Fruit fly (Drosophila melanogaster) whole organism, embryonic: Measurements from ENCODE around the gene aru.

Experiments used
- CG12391 ChIP-seq: fragments of 200-800 bp; sonication (Bioruptor generic); optimal IDR thresholded peaks from 3 replicates; lab custom pipeline; 2018; ENCODE audit warnings: missing biosample characterization, mild to moderate bottlenecking, missing genetic modification characterization, moderate library complexity
- CG12769 ChIP-seq: fragments of 200-800 bp; sonication (Bioruptor generic); optimal IDR thresholded peaks from 2 replicates; lab custom pipeline; 2019; ENCODE audit warnings: missing biosample characterization, mild to moderate bottlenecking, missing genetic modification characterization, moderate library complexity
- CG13424 ChIP-seq: fragments of 200-800 bp; sonication (Bioruptor generic); optimal IDR thresholded peaks from 2 replicates; lab custom pipeline; 2019; ENCODE audit warnings: missing biosample characterization, mild to moderate bottlenecking, missing genetic modification characterization, moderate library complexity
- CG13624 ChIP-seq: fragments of 200-800 bp; sonication (Bioruptor generic); optimal IDR thresholded peaks from 2 replicates; lab custom pipeline; 2016; ENCODE audit warnings: missing biosample characterization, missing genetic modification characterization
- CG13894 ChIP-seq: fragments of 200-800 bp; sonication (Bioruptor generic); optimal IDR thresholded peaks from 3 replicates; lab custom pipeline; 2018; ENCODE audit warnings: missing biosample characterization, mild to moderate bottlenecking, missing genetic modification characterization, moderate library complexity
- CG14710 ChIP-seq: fragments of 200-800 bp; sonication (Bioruptor generic); optimal IDR thresholded peaks from 3 replicates; lab custom pipeline; 2019; ENCODE audit warnings: missing biosample characterization, mild to moderate bottlenecking, missing genetic modification characterization, moderate library complexity
- CG18599 ChIP-seq: fragments of 200-800 bp; sonication (Bioruptor generic); optimal IDR thresholded peaks from 3 replicates; lab custom pipeline; 2017; ENCODE audit warnings: missing biosample characterization, missing genetic modification characterization, mild to moderate bottlenecking, moderate library complexity, missing genetic modification reagents
- CG32772 ChIP-seq: fragments of 200-800 bp; sonication (Bioruptor generic); IDR thresholded peaks from 2 replicates; pipeline ENCODE4 v1.3.6; 2022; ENCODE audit warnings: missing biosample characterization, missing genetic modification characterization
- CG3281 ChIP-seq: fragments of 200-800 bp; sonication (Bioruptor generic); optimal IDR thresholded peaks from 3 replicates; lab custom pipeline; 2017; ENCODE audit warnings: missing biosample characterization, mild to moderate bottlenecking, missing genetic modification characterization
- CG3407 ChIP-seq: fragments of 200-800 bp; sonication (Bioruptor generic); optimal IDR thresholded peaks from 2 replicates; lab custom pipeline; 2018; ENCODE audit warnings: missing biosample characterization, mild to moderate bottlenecking, missing genetic modification characterization
- CG42726 ChIP-seq: fragments of 200-800 bp; sonication (Bioruptor generic); IDR thresholded peaks from 2 replicates; pipeline ENCODE4 v1.3.6; 2022; ENCODE audit warnings: missing biosample characterization, missing genetic modification characterization; ENCODE audit not compliant: partially characterized antibody
- CG4360 ChIP-seq: fragments of 200-800 bp; sonication (Bioruptor generic); IDR thresholded peaks from 2 replicates; pipeline ENCODE4 v1.3.6; 2022; ENCODE audit warnings: missing biosample characterization, missing genetic modification characterization
- CG4424 ChIP-seq: fragments of 200-800 bp; sonication (Bioruptor generic); optimal IDR thresholded peaks from 3 replicates; lab custom pipeline; 2016; ENCODE audit warnings: missing biosample characterization, missing genetic modification characterization
- CG5245 ChIP-seq: fragments of 200-800 bp; sonication (Bioruptor generic); optimal IDR thresholded peaks from 3 replicates; lab custom pipeline; 2016; ENCODE audit warnings: missing biosample characterization, missing genetic modification characterization
- CG8359 ChIP-seq: fragments of 200-800 bp; sonication (Bioruptor generic); optimal IDR thresholded peaks from 2 replicates; lab custom pipeline; 2017; ENCODE audit warnings: missing biosample characterization, mild to moderate bottlenecking, missing genetic modification characterization, borderline replicate concordance
- CG9437 ChIP-seq: fragments of 200-800 bp; sonication (Bioruptor generic); optimal IDR thresholded peaks from 2 replicates; lab custom pipeline; 2018; ENCODE audit warnings: missing biosample characterization, mild to moderate bottlenecking, missing genetic modification characterization
- CG9609 ChIP-seq: fragments of 200-800 bp; sonication (Bioruptor generic); optimal IDR thresholded peaks from 3 replicates; lab custom pipeline; 2016; ENCODE audit warnings: missing biosample characterization, missing genetic modification characterization
- Chrac-16 ChIP-seq: fragments of 200-800 bp; sonication (Bioruptor generic); optimal IDR thresholded peaks from 3 replicates; lab custom pipeline; 2016; ENCODE audit warnings: missing biosample characterization, missing genetic modification characterization
- D ChIP-seq, 2 experiments: fragments of 200-800 bp in 1 of 2; fragments of >200 bp in 1 of 2; sonication (Bioruptor generic) in 1 of 2; optimal IDR thresholded peaks; 2 replicates in 1 of 2; 3 replicates in 1 of 2; lab custom pipeline; 2017; ENCODE audit warnings: mild to moderate bottlenecking in 1 of 2, missing biosample characterization in 1 of 2, missing genetic modification characterization in 1 of 2, missing genetic modification reagents in 1 of 2
- E2f1 ChIP-seq: fragments of 200-800 bp; sonication (Bioruptor generic); IDR thresholded peaks from 2 replicates; pipeline ENCODE4 v1.3.6; 2022; ENCODE audit warnings: missing biosample characterization, missing genetic modification characterization
- Eip74EF ChIP-seq, 2 experiments: fragments of 200-800 bp in 1 of 2; fragments of >200 bp in 1 of 2; sonication (Bioruptor generic) in 1 of 2; optimal IDR thresholded peaks; 2 replicates each; lab custom pipeline; 2017 to 2019; ENCODE audit warnings: missing biosample characterization in 2 of 2, missing genetic modification characterization in 2 of 2, mild to moderate bottlenecking in 1 of 2, moderate library complexity in 1 of 2
- Ets97D ChIP-seq: fragments of 200-800 bp; sonication (Bioruptor generic); optimal IDR thresholded peaks from 3 replicates; lab custom pipeline; 2016; ENCODE audit warnings: missing biosample characterization, missing genetic modification characterization
- Lim3 ChIP-seq: fragments of 200-800 bp; sonication (Bioruptor generic); IDR thresholded peaks from 2 replicates; pipeline ENCODE4 v1.3.6; 2022; ENCODE audit warnings: missing biosample characterization, missing genetic modification characterization
- Nf-YB ChIP-seq: fragments of 200-800 bp; sonication (Bioruptor generic); optimal IDR thresholded peaks from 3 replicates; lab custom pipeline; 2019; ENCODE audit warnings: missing biosample characterization, mild to moderate bottlenecking, missing genetic modification characterization, moderate library complexity
- Optix ChIP-seq: fragments of 200-800 bp; sonication (Bioruptor generic); IDR thresholded peaks from 3 replicates; pipeline ENCODE4 v1.3.6; 2022; ENCODE audit warnings: missing biosample characterization, missing genetic modification characterization
- Rx ChIP-seq: fragments of 200-800 bp; sonication (Bioruptor generic); IDR thresholded peaks from 2 replicates; pipeline ENCODE4 v1.3.6; 2022; ENCODE audit warnings: missing biosample characterization, missing genetic modification characterization
- Trl ChIP-seq, 3 experiments: fragments of >200 bp in 2 of 3; fragments of 200-800 bp in 1 of 3; sonication (Bioruptor generic) in 1 of 3; optimal IDR thresholded peaks; 2 replicates in 1 of 3; 3 replicates in 2 of 3; lab custom pipeline; 2016 to 2017; ENCODE audit warnings: missing biosample characterization in 1 of 3, missing genetic modification characterization in 1 of 3
- br ChIP-seq: fragments of >200 bp; optimal IDR thresholded peaks from 2 replicates; lab custom pipeline; 2017
- bsh ChIP-seq, 2 experiments: fragments of 200-800 bp; sonication (Bioruptor generic); optimal IDR thresholded peaks; 2 replicates each; lab custom pipeline; 2017 to 2018; ENCODE audit warnings: mild to moderate bottlenecking in 2 of 2, missing biosample characterization in 2 of 2, missing genetic modification characterization in 2 of 2, moderate library complexity in 1 of 2
- btn ChIP-seq: fragments of 200-800 bp; sonication (Bioruptor generic); optimal IDR thresholded peaks from 2 replicates; lab custom pipeline; 2016; ENCODE audit warnings: missing biosample characterization, missing genetic modification characterization
- cas ChIP-seq: fragments of 200-800 bp; sonication (Bioruptor generic); IDR thresholded peaks from 2 replicates; pipeline ENCODE4 v1.3.6; 2022; ENCODE audit warnings: missing biosample characterization, missing genetic modification characterization
- cato ChIP-seq: fragments of 200-800 bp; sonication (Bioruptor generic); optimal IDR thresholded peaks from 2 replicates; lab custom pipeline; 2016; ENCODE audit warnings: missing biosample characterization, missing genetic modification characterization, borderline replicate concordance
- corto ChIP-seq: fragments of 200-800 bp; sonication (Bioruptor generic); optimal IDR thresholded peaks from 2 replicates; lab custom pipeline; 2016; ENCODE audit warnings: missing biosample characterization, mild to moderate bottlenecking, missing genetic modification characterization, moderate library complexity
- crp ChIP-seq, 2 experiments: fragments of 200-800 bp; sonication (Bioruptor generic); optimal IDR thresholded peaks; 2 replicates in 1 of 2; 3 replicates in 1 of 2; lab custom pipeline; 2017; ENCODE audit warnings: missing biosample characterization in 2 of 2, missing genetic modification characterization in 2 of 2, mild to moderate bottlenecking in 1 of 2, moderate library complexity in 1 of 2
- eve ChIP-seq, 2 experiments: fragments of >200 bp; optimal IDR thresholded peaks; 2 replicates each; lab custom pipeline; 2017; ENCODE audit warnings: missing biosample characterization in 2 of 2, missing genetic modification characterization in 2 of 2
- fd96Cb ChIP-seq: fragments of 200-800 bp; sonication (Bioruptor generic); optimal IDR thresholded peaks from 2 replicates; lab custom pipeline; 2018; ENCODE audit warnings: missing biosample characterization, mild to moderate bottlenecking, missing genetic modification characterization, moderate library complexity
- hbn ChIP-seq: fragments of 200-800 bp; sonication (Bioruptor generic); IDR thresholded peaks from 2 replicates; pipeline ENCODE4 v1.3.6; 2022; ENCODE audit warnings: missing biosample characterization, missing genetic modification characterization; ENCODE audit not compliant: partially characterized antibody
- ken ChIP-seq: fragments of 200-800 bp; sonication (Bioruptor generic); IDR thresholded peaks from 3 replicates; pipeline ENCODE4 v1.3.6; 2022; ENCODE audit warnings: missing biosample characterization, missing genetic modification characterization
- lola ChIP-seq, 3 experiments: fragments of >200 bp in 2 of 3; fragments of 200-800 bp in 1 of 3; sonication (Bioruptor generic) in 1 of 3; optimal IDR thresholded peaks; 2 replicates each; lab custom pipeline; 2017 to 2019; ENCODE audit warnings: missing biosample characterization in 3 of 3, missing genetic modification characterization in 3 of 3, mild to moderate bottlenecking in 1 of 3, moderate library complexity in 1 of 3
- mam ChIP-seq: fragments of 200-800 bp; sonication (Bioruptor generic); optimal IDR thresholded peaks from 3 replicates; lab custom pipeline; 2016; ENCODE audit warnings: missing biosample characterization, missing genetic modification characterization
- nau ChIP-seq: fragments of 200-800 bp; sonication (Bioruptor generic); optimal IDR thresholded peaks from 3 replicates; lab custom pipeline; 2017; ENCODE audit warnings: missing biosample characterization, mild to moderate bottlenecking, missing genetic modification characterization, missing genetic modification reagents
- phol ChIP-seq: fragments of 200-800 bp; sonication (Bioruptor generic); optimal IDR thresholded peaks from 3 replicates; lab custom pipeline; 2018; ENCODE audit warnings: missing biosample characterization, mild to moderate bottlenecking, missing genetic modification characterization, moderate library complexity
- sc ChIP-seq, 3 experiments: fragments of >200 bp in 2 of 3; fragments of 200-800 bp in 1 of 3; sonication (Bioruptor generic) in 1 of 3; optimal IDR thresholded peaks; 2 replicates in 2 of 3; 3 replicates in 1 of 3; lab custom pipeline; 2017; ENCODE audit warnings: mild to moderate bottlenecking in 1 of 3, missing biosample characterization in 1 of 3, missing genetic modification characterization in 1 of 3, missing genetic modification reagents in 1 of 3
- scrt ChIP-seq: fragments of 200-800 bp; sonication (Bioruptor generic); optimal IDR thresholded peaks from 2 replicates; lab custom pipeline; 2018; ENCODE audit warnings: missing biosample characterization, mild to moderate bottlenecking, missing genetic modification characterization, moderate library complexity
- seq ChIP-seq: fragments of 200-800 bp; sonication (Bioruptor generic); IDR thresholded peaks from 2 replicates; pipeline ENCODE4 v1.3.6; 2022; ENCODE audit warnings: missing biosample characterization, missing genetic modification characterization
- zen2 ChIP-seq: fragments of 200-800 bp; sonication (Bioruptor generic); IDR thresholded peaks from 3 replicates; pipeline ENCODE4 v1.3.6; 2022; ENCODE audit warnings: missing biosample characterization, missing genetic modification characterization; ENCODE audit not compliant: partially characterized antibody

Gene aru

DNA sequence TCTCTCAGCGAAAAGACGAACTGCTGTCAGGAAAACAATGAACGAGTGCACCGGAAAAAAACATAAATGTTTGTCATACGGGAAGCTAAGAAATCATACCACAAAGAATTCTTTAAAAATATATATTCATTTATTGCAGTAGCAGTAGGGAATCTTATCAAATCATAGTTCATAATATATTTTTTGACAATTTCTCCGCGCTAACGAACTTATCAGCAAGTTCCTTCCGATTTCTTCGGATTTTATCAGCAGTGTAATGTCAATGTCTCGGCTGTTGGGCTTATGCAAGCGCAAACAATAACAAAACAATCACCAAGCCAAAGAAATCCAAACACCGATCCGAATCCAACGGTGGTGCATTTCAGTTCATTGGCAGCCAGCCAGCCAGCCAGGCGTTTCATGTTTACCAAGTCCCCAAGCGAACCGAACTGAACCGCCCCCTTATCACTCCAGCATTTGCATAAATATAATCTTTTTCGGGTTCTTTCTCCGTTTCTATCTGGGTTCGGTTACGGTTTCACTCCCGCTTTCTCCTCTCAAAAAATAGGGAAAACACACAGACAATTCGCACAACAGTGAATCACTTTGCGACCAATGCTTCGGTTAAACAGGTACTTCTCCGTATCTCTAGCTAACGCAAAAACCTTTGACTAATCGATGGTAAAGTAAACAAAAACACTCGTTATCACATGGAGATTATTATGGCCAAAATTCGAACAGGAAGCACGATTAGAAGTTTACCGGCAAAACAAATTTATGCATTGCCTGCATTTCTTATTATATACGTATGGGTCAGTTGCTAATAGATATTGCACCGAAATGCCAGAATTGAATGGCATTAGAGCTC, 40.4 kb downstream of the aru start (continued):
- TF ChIP-seq CG42726 (GFP tag; lab: Robert Waterston, UW) (no peak), CG14710 (tag; lab: Kevin White, UChicago) (peak; percentile 39), br (lab: Kevin White, UChicago) (no peak), zen2 (GFP tag; lab: Robert Waterston, UW) (no peak), sc (optimal IDR thresholded peaks at IDR 0.05; lab: Kevin White, UChicago) (no peak), sc (GFP tag; optimal IDR thresholded peaks at IDR 0.05; lab: Kevin White, UChicago) (peak; percentile 69), CG8359 (GFP tag; lab: Kevin White, UChicago) (no peak), CG13424 (peak; percentile 39), lola (GFP tag; optimal IDR thresholded peaks at IDR 0.05; lab: Kevin White, UChicago) (peak in 1 of 3 experiments; percentile 41), scrt (GFP tag; lab: Kevin White, UChicago) (no peak), cato (GFP tag; lab: Kevin White, UChicago) (peak; percentile 18), crp (GFP tag; optimal IDR thresholded peaks at IDR 0.05; lab: Kevin White, UChicago) (no peak), Ets97D (GFP tag; lab: Kevin White, UChicago) (no peak), mam (GFP tag; lab: Kevin White, UChicago) (no peak), Eip74EF (GFP tag; optimal IDR thresholded peaks at IDR 0.05; lab: Kevin White, UChicago) (peak in 1 of 2 experiments; percentile 30), hbn (GFP tag; lab: Robert Waterston, UW) (no peak), CG3281 (GFP tag; lab: Kevin White, UChicago) (no peak), D (optimal IDR thresholded peaks at IDR 0.05; lab: Kevin White, UChicago) (no peak), D (GFP tag; optimal IDR thresholded peaks at IDR 0.05; lab: Kevin White, UChicago) (peak; percentile 62), phol (tag; lab: Kevin White, UChicago) (peak; percentile 52), Chrac-16 (GFP tag; lab: Kevin White, UChicago) (peak; percentile 49), Rx (GFP tag; lab: Robert Waterston, UW) (no peak), CG13894 (tag; lab: Kevin White, UChicago) (no peak), CG4360 (GFP tag; lab: Robert Waterston, UW) (no peak), CG12391 (tag; lab: Kevin White, UChicago) (peak; percentile 74), btn (no peak), CG18599 (GFP tag; lab: Kevin White, UChicago) (no peak), cas (GFP tag; lab: Robert Waterston, UW) (no peak), corto (GFP tag; lab: Kevin White, UChicago) (no peak), fd96Cb (tag; lab: Kevin White, UChicago) (peak; percentile 39), E2f1 (GFP tag; lab: Robert Waterston, UW) (no peak), CG9609 (peak; percentile 7), CG4424 (peak; percentile 30), CG13624 (GFP tag; lab: Kevin White, UChicago) (no peak), ken (no peak), CG9437 (GFP tag; lab: Kevin White, UChicago) (peak; percentile 29), Trl (optimal IDR thresholded peaks at IDR 0.05; lab: Kevin White, UChicago) (no peak), Trl (GFP tag; optimal IDR thresholded peaks at IDR 0.05; lab: Kevin White, UChicago) (no peak), nau (no peak), CG32772 (GFP tag; lab: Robert Waterston, UW) (no peak; the same call in 1 of the 2 replicates), eve (GFP tag; optimal IDR thresholded peaks at IDR 0.05; lab: Kevin White, UChicago) (no peak), CG3407 (peak; percentile 57), Optix (GFP tag; lab: Robert Waterston, UW) (no peak), CG5245 (peak; percentile 19), Lim3 (GFP tag; lab: Robert Waterston, UW) (no peak), bsh (GFP tag; optimal IDR thresholded peaks at IDR 0.05; lab: Kevin White, UChicago) (peak in 1 of 2 experiments; percentile 60), seq (GFP tag; lab: Robert Waterston, UW) (0 out of 2 replicates have a peak, but pooled peaks have one; percentile 21), CG12769 (tag; lab: Kevin White, UChicago) (no peak), Nf-YB (GFP tag; lab: Kevin White, UChicago) (peak; percentile 20)
